Worm (Caenorhabditis elegans) whole organism, L2 larva: Measurements from ENCODE around the gene T05B11.4.
"Not testable (repeated sequence)": the region's sequence is repeated elsewhere in the genome, so short reads cannot be mapped to it uniquely, and the experiment has no call there.

Source experiments
- lin-13 ChIP-seq: fragments of 150-350 bp; optimal IDR thresholded peaks from 2 replicates; lab custom pipeline; 2014; ENCODE audit warnings: missing biosample characterization, missing genetic modification reagents, missing genetic modification characterization
- nhr-11 ChIP-seq: fragments of 150-350 bp; optimal IDR thresholded peaks from 2 replicates; lab custom pipeline; 2014; ENCODE audit warnings: missing biosample characterization, missing genetic modification characterization
- nhr-25 ChIP-seq: fragments of 150-350 bp; sonication (generic microtip); optimal IDR thresholded peaks from 3 replicates; lab custom pipeline; 2014; ENCODE audit warnings: missing biosample characterization, missing genetic modification characterization

Gene T05B11.4

DNA sequence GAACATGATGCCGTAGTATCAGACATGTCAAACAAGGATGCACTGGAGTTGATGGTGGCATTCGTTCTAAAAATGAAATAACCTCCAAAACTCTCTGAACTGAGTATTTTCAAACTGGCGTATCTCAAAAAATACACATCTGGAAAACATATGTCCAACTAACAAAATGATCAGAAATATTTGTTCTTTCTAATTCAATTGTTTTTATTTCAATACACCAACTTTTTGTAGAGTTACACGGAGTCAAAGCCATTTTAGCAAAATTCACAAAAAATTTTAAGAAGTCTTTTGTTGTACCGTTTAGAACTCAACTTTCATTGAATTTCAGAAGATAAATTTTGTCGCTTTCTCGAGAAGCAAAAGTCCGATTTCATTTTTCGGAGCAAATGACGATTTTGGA, 50.9 kb downstream of the T05B11.4 start, which contains the start of gene srsx-40:
Gene srsx-40 (minus strand): TSS at position 101 of the 400 bp plus-strand sequence.
- TF ChIP-seq nhr-11 (tag; lab: Kevin White, UChicago); lin-13; nhr-25 (tag; lab: Kevin White, UChicago): not testable (repeated sequence)
- TF ChIP-seq, all 48 proteins: peak for 0; not testable (repeated sequence) for 48
